Worm (Caenorhabditis elegans) whole organism, L3 larva: ENCODE data around the gene H24K24.2.

Experiments used
- ceh-28 ChIP-seq: fragments of 150-350 bp; optimal IDR thresholded peaks from 2 replicates; lab custom pipeline; 2014; ENCODE audit warnings: missing biosample characterization, missing genetic modification reagents, missing genetic modification characterization
- ceh-82 ChIP-seq: fragments of 150-350 bp; optimal IDR thresholded peaks from 2 replicates; lab custom pipeline; 2014; ENCODE audit warnings: missing biosample characterization, missing genetic modification characterization
- daf-12 ChIP-seq: fragments of 150-350 bp; optimal IDR thresholded peaks from 2 replicates; lab custom pipeline; 2014; ENCODE audit warnings: missing biosample characterization, missing genetic modification reagents, missing genetic modification characterization
- fos-1 ChIP-seq: fragments of 150-350 bp; optimal IDR thresholded peaks from 2 replicates; lab custom pipeline; 2014; ENCODE audit warnings: missing biosample characterization, missing genetic modification characterization
- lin-39 ChIP-seq: fragments of 150-350 bp; optimal IDR thresholded peaks from 2 replicates; lab custom pipeline; 2018; ENCODE audit warnings: missing biosample characterization, missing genetic modification reagents, missing genetic modification characterization
- nhr-11 ChIP-seq: fragments of 150-350 bp; optimal IDR thresholded peaks from 2 replicates; lab custom pipeline; 2014; ENCODE audit warnings: missing biosample characterization, missing genetic modification characterization
- nhr-43 ChIP-seq: sonication (generic microtip); optimal IDR thresholded peaks from 2 replicates; lab custom pipeline; 2016; ENCODE audit warnings: mild to moderate bottlenecking, missing genetic modification characterization, missing compliant biosample characterization; ENCODE audit not compliant: poor library complexity, severe bottlenecking
- nhr-76 ChIP-seq: fragments of 150-350 bp; sonication (generic microtip); optimal IDR thresholded peaks from 5 replicates; lab custom pipeline; 2014; ENCODE audit warnings: missing biosample characterization, missing genetic modification characterization
- skn-1 ChIP-seq: fragments of 150-350 bp; optimal IDR thresholded peaks from 2 replicates; lab custom pipeline; 2014; ENCODE audit warnings: missing biosample characterization, missing genetic modification characterization
- snpc-4 ChIP-seq: fragments of 150-350 bp; optimal IDR thresholded peaks from 2 replicates; lab custom pipeline; 2014; ENCODE audit warnings: missing biosample characterization, missing genetic modification characterization
- unc-39 ChIP-seq: sonication (generic microtip); optimal IDR thresholded peaks from 4 replicates; lab custom pipeline; 2017; ENCODE audit warnings: missing biosample characterization, missing genetic modification characterization
- unc-62 ChIP-seq: fragments of 150-350 bp; sonication (generic microtip); optimal IDR thresholded peaks from 4 replicates; lab custom pipeline; 2014; ENCODE audit warnings: missing biosample characterization, missing genetic modification reagents, missing genetic modification characterization
- zag-1 ChIP-seq: fragments of 150-350 bp; optimal IDR thresholded peaks from 2 replicates; lab custom pipeline; 2014; ENCODE audit warnings: missing biosample characterization, missing genetic modification characterization

DNA sequence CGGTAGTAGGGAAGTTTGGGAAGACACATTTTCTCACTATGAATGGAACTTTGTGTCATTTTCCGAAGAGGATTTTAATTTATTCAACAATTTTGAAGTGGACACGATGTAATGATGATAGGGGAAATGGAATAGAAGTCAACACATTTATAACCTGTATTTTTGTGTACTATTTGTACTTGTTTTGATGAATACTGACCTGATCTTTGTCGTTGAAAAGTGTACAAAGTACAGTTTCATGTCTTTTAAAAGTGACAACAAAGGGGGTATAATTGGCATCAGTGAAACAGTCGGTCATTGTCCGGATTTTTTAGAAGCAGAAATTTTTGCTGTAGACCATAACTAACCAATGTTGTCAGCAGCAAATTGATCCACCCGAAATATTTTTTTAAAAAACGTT is 28.4 kb upstream of the H24K24.2 start, which contains the start of gene T02B11.6:
- TF ChIP-seq nhr-11 (tag; lab: Kevin White, UChicago) = no peak
- no peak for TF ChIP-seq zag-1 (tag; lab: Kevin White, UChicago)
- no peak for TF ChIP-seq fos-1 (tag; lab: Kevin White, UChicago)
- no peak for TF ChIP-seq daf-12 (tag; lab: Kevin White, UChicago)
- no peak for TF ChIP-seq lin-39 (tag; lab: Kevin White, UChicago)
- TF ChIP-seq unc-62 = no peak
- no peak for TF ChIP-seq nhr-43 (tag; lab: Kevin White, UChicago)
- TF ChIP-seq ceh-82 (tag; lab: Kevin White, UChicago) = no peak
- no peak for TF ChIP-seq nhr-76 (tag; lab: Kevin White, UChicago)
- no peak for TF ChIP-seq snpc-4 (tag; lab: Kevin White, UChicago)
- no peak for TF ChIP-seq ceh-28 (tag; lab: Kevin White, UChicago)
- no peak for TF ChIP-seq skn-1 (tag; lab: Kevin White, UChicago)
- TF ChIP-seq unc-39 = no peak
